Fruit fly (Drosophila melanogaster): ENCODE results near the gene pasha.

DNA sequence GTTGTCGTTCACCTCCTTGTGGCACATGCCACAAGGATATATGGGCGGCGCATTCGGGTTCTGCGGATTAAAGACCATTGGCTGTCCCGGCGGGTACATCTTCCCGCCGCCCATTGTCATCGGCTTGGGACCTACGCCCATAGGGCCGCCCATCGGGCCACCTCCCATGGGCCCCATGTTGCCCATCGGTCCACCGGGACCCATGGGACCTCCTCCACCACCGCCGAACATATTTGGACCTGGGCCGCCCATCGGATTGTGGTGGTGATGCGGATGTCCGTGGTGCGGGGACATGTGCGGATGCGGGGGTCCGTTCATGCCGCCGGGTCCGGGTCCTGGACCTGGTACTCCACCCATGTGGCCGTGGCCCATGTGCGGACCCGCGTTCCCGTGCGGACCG, 40.4 kb upstream of the pasha start:
- no peak for TF ChIP-seq toe (GFP tag; optimal IDR thresholded peaks at IDR 0.05)
- no peak for TF ChIP-seq CG5204 (GFP tag; optimal IDR thresholded peaks at IDR 0.05)
- no peak for TF ChIP-seq kay (GFP tag; ENCODE audit: borderline replicate concordance)
- TF ChIP-seq cnc (optimal IDR thresholded peaks at IDR 0.05) = no peak
- no peak for TF ChIP-seq pad (GFP tag; optimal IDR thresholded peaks at IDR 0.05)
- TF ChIP-seq CG12768 (GFP tag; optimal IDR thresholded peaks at IDR 0.05) = no peak

All from whole organism, adult.